Worm (Caenorhabditis elegans): ENCODE data around the gene F09C6.12.

F09C6.12 gene

ce11 chrV:16927345-16927744 lies 44.7 kb downstream of the F09C6.12 start, which contains the start of gene Y102A5C.36:
TSS of gene Y102A5C.36 (minus strand) at chrV:16927445.
- TF ChIP-seq nhr-12 (tag; optimal IDR thresholded peaks at IDR 0.05) (no peak), rnt-1 (tag; optimal IDR thresholded peaks at IDR 0.05) (no peak)

Measured in whole organism, L1 larva.